Worm (Caenorhabditis elegans) whole organism, L4 larva: ENCODE measurements around the gene srh-251.

Experiments used
- lin-39 ChIP-seq: fragments of 150-350 bp; optimal IDR thresholded peaks from 2 replicates; lab custom pipeline; 2014; ENCODE audit warnings: missing biosample characterization, missing genetic modification reagents, missing genetic modification characterization
- nhr-11 ChIP-seq: fragments of 150-350 bp; optimal IDR thresholded peaks from 2 replicates; lab custom pipeline; 2014; ENCODE audit warnings: missing biosample characterization, missing genetic modification characterization

DNA sequence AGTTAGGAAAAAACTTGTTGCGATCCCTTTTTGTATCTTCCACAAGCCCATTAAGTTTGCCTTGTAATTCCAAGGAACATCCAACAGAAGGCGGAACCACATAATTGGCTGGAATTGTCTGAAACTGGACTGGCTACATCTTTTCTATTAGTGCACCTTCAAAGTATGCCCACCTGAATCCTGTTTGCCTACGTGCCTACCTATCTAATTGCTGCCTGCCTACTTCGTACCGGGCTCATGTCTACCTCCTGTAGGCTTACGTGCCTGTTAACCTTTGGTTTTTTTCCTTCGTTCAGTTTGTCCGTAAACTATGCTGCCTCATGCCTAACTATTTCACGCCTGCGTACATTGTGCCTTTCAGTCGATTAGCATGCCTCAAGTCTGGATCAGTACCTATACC lies 42.3 kb downstream of the srh-251 start, which contains the start of gene wrt-7:
- TF ChIP-seq lin-39 (tag; lab: Kevin White, UChicago) (no peak), nhr-11 (tag; lab: Kevin White, UChicago) (no peak)
